Fruit fly (Drosophila melanogaster) whole organism, embryonic: ENCODE data around the gene CG43693.
A peak's percentile ranks its signal among the peaks of the same experiment; 100 is the strongest.

Source experiments
- ATbp ChIP-seq: fragments of 200-800 bp; sonication (Bioruptor generic); optimal IDR thresholded peaks from 2 replicates; lab custom pipeline; 2017; ENCODE audit warnings: missing biosample characterization, mild to moderate bottlenecking, missing genetic modification characterization, missing genetic modification reagents
- BEAF-32 ChIP-seq: fragments of 200-800 bp; sonication (Bioruptor generic); optimal IDR thresholded peaks from 3 replicates; lab custom pipeline; 2017; ENCODE audit warnings: missing biosample characterization, missing genetic modification characterization, mild to moderate bottlenecking, moderate library complexity, missing genetic modification reagents
- CG12659 ChIP-seq: fragments of 200-800 bp; sonication (Bioruptor generic); optimal IDR thresholded peaks from 3 replicates; lab custom pipeline; 2017; ENCODE audit warnings: mild to moderate bottlenecking, missing biosample characterization, missing genetic modification reagents, missing genetic modification characterization
- CG12942 ChIP-seq: fragments of 200-800 bp; sonication (Bioruptor generic); optimal IDR thresholded peaks from 3 replicates; lab custom pipeline; 2016; ENCODE audit warnings: missing biosample characterization, missing genetic modification characterization
- CG13287 ChIP-seq: fragments of 200-800 bp; sonication (Bioruptor generic); IDR thresholded peaks from 2 replicates; pipeline ENCODE4 v1.3.6; 2022; ENCODE audit warnings: missing biosample characterization, missing genetic modification characterization; ENCODE audit not compliant: partially characterized antibody
- CG15601 ChIP-seq: fragments of 200-800 bp; sonication (Bioruptor generic); optimal IDR thresholded peaks from 3 replicates; lab custom pipeline; 2019; ENCODE audit warnings: missing biosample characterization, mild to moderate bottlenecking, missing genetic modification characterization, moderate library complexity
- CG15696 ChIP-seq: fragments of 200-800 bp; sonication (Bioruptor generic); optimal IDR thresholded peaks from 2 replicates; lab custom pipeline; 2019; ENCODE audit warnings: missing biosample characterization, mild to moderate bottlenecking, missing genetic modification characterization, moderate library complexity
- CG17568 ChIP-seq: fragments of 200-800 bp; sonication (Bioruptor generic); optimal IDR thresholded peaks from 2 replicates; lab custom pipeline; 2018; ENCODE audit warnings: missing biosample characterization, mild to moderate bottlenecking, missing genetic modification characterization, moderate library complexity
- CG2199 ChIP-seq: fragments of 200-800 bp; sonication (Bioruptor generic); IDR thresholded peaks from 3 replicates; pipeline ENCODE4 v1.3.6; 2022; ENCODE audit warnings: missing biosample characterization, missing genetic modification characterization
- CG30020 ChIP-seq: fragments of 200-800 bp; optimal IDR thresholded peaks from 2 replicates; lab custom pipeline; 2019; ENCODE audit warnings: missing biosample characterization, mild to moderate bottlenecking, missing genetic modification characterization, moderate library complexity
- CG32772 ChIP-seq: fragments of 200-800 bp; sonication (Bioruptor generic); IDR thresholded peaks from 2 replicates; pipeline ENCODE4 v1.3.6; 2022; ENCODE audit warnings: missing biosample characterization, missing genetic modification characterization
- CG34376 ChIP-seq: fragments of 200-800 bp; sonication (Bioruptor generic); optimal IDR thresholded peaks from 2 replicates; lab custom pipeline; 2018; ENCODE audit warnings: missing biosample characterization, mild to moderate bottlenecking, missing genetic modification characterization
- CG5245 ChIP-seq: fragments of 200-800 bp; sonication (Bioruptor generic); optimal IDR thresholded peaks from 3 replicates; lab custom pipeline; 2016; ENCODE audit warnings: missing biosample characterization, missing genetic modification characterization
- CG5953 ChIP-seq: fragments of 200-800 bp; sonication (Bioruptor generic); IDR thresholded peaks from 2 replicates; pipeline ENCODE4 v1.3.6; 2022; ENCODE audit warnings: missing biosample characterization, missing genetic modification characterization
- CG7963 ChIP-seq: fragments of 200-800 bp; sonication (Bioruptor generic); IDR thresholded peaks from 3 replicates; pipeline ENCODE4 v1.3.6; 2022; ENCODE audit warnings: missing biosample characterization, missing genetic modification characterization; ENCODE audit not compliant: partially characterized antibody
- CG8924 ChIP-seq: fragments of 200-800 bp; optimal IDR thresholded peaks from 3 replicates; lab custom pipeline; 2019; ENCODE audit warnings: missing biosample characterization, mild to moderate bottlenecking, missing genetic modification characterization, moderate library complexity
- CG9437 ChIP-seq: fragments of 200-800 bp; sonication (Bioruptor generic); optimal IDR thresholded peaks from 2 replicates; lab custom pipeline; 2018; ENCODE audit warnings: missing biosample characterization, mild to moderate bottlenecking, missing genetic modification characterization
- Ets65A ChIP-seq: fragments of 200-800 bp; sonication (Bioruptor generic); peaks from one replicate; lab custom pipeline; 2016; ENCODE audit warnings: missing biosample characterization, missing genetic modification characterization
- Ets97D ChIP-seq: fragments of 200-800 bp; sonication (Bioruptor generic); optimal IDR thresholded peaks from 3 replicates; lab custom pipeline; 2016; ENCODE audit warnings: missing biosample characterization, missing genetic modification characterization
- GATAe ChIP-seq: fragments of 200-800 bp; sonication (Bioruptor generic); conservative IDR thresholded peaks from 2 replicates; pipeline ENCODE4 v1.3.6; 2022; ENCODE audit warnings: missing biosample characterization, missing genetic modification characterization
- HLH4C ChIP-seq: fragments of 200-800 bp; sonication (Bioruptor generic); IDR thresholded peaks from 3 replicates; pipeline ENCODE4 v1.3.6; 2022; ENCODE audit warnings: missing biosample characterization, missing genetic modification characterization; ENCODE audit not compliant: partially characterized antibody
- Hr3 ChIP-seq: fragments of 200-800 bp; sonication (Bioruptor generic); optimal IDR thresholded peaks from 3 replicates; lab custom pipeline; 2016; ENCODE audit warnings: missing biosample characterization, missing genetic modification characterization
- Lim3 ChIP-seq: fragments of 200-800 bp; sonication (Bioruptor generic); IDR thresholded peaks from 2 replicates; pipeline ENCODE4 v1.3.6; 2022; ENCODE audit warnings: missing biosample characterization, missing genetic modification characterization
- Myb ChIP-seq: fragments of 200-800 bp; sonication (Bioruptor generic); optimal IDR thresholded peaks from 2 replicates; lab custom pipeline; 2016; ENCODE audit warnings: missing biosample characterization, missing genetic modification characterization
- Nf-YA ChIP-seq: fragments of 200-800 bp; sonication (Bioruptor generic); IDR thresholded peaks from 2 replicates; pipeline ENCODE4 v1.3.6; 2022; ENCODE audit warnings: missing biosample characterization, missing genetic modification characterization
- Pdp1 ChIP-seq, 2 experiments: fragments of 200-800 bp; sonication (Bioruptor generic); optimal IDR thresholded peaks; 3 replicates each; lab custom pipeline; 2016; ENCODE audit warnings: missing biosample characterization in 2 of 2, missing genetic modification characterization in 2 of 2, mild to moderate bottlenecking in 1 of 2, moderate library complexity in 1 of 2
- Sox100B ChIP-seq: fragments of 200-800 bp; sonication (Bioruptor generic); optimal IDR thresholded peaks from 3 replicates; lab custom pipeline; 2018; ENCODE audit warnings: missing biosample characterization, mild to moderate bottlenecking, missing genetic modification characterization
- Sry-δ ChIP-seq: fragments of 200-800 bp; sonication (Bioruptor generic); optimal IDR thresholded peaks from 2 replicates; lab custom pipeline; 2016; ENCODE audit warnings: missing biosample characterization, missing genetic modification characterization
- YL-1 ChIP-seq: fragments of 200-800 bp; sonication (Bioruptor generic); optimal IDR thresholded peaks from 3 replicates; lab custom pipeline; 2017; ENCODE audit warnings: missing biosample characterization, mild to moderate bottlenecking, missing genetic modification characterization
- btn ChIP-seq: fragments of 200-800 bp; sonication (Bioruptor generic); optimal IDR thresholded peaks from 2 replicates; lab custom pipeline; 2016; ENCODE audit warnings: missing biosample characterization, missing genetic modification characterization
- chn ChIP-seq: fragments of 200-800 bp; sonication (Bioruptor generic); optimal IDR thresholded peaks from 2 replicates; lab custom pipeline; 2016; ENCODE audit warnings: missing biosample characterization, missing genetic modification characterization
- cwo ChIP-seq: fragments of 200-800 bp; sonication (Bioruptor generic); optimal IDR thresholded peaks from 3 replicates; lab custom pipeline; 2017; ENCODE audit warnings: missing biosample characterization, missing genetic modification characterization, mild to moderate bottlenecking, moderate library complexity, missing genetic modification reagents
- danr ChIP-seq: fragments of 200-800 bp; sonication (Bioruptor generic); IDR thresholded peaks from 2 replicates; pipeline ENCODE4 v1.3.6; 2022; ENCODE audit warnings: missing biosample characterization, missing genetic modification characterization
- dmrt11E ChIP-seq: fragments of 200-800 bp; sonication (Bioruptor generic); optimal IDR thresholded peaks from 3 replicates; lab custom pipeline; 2018; ENCODE audit warnings: missing biosample characterization, mild to moderate bottlenecking, missing genetic modification characterization, moderate library complexity
- esg ChIP-seq: fragments of 200-800 bp; sonication (Bioruptor generic); conservative IDR thresholded peaks from 2 replicates; pipeline ENCODE4 v1.3.6; 2022; ENCODE audit warnings: missing biosample characterization, missing genetic modification characterization
- exex ChIP-seq: fragments of 200-800 bp; sonication (Bioruptor generic); optimal IDR thresholded peaks from 4 replicates; lab custom pipeline; 2018; ENCODE audit warnings: missing biosample characterization, mild to moderate bottlenecking, missing genetic modification characterization, moderate library complexity
- eyg ChIP-seq: fragments of 200-800 bp; sonication (Bioruptor generic); optimal IDR thresholded peaks from 3 replicates; lab custom pipeline; 2016; ENCODE audit warnings: missing biosample characterization, missing genetic modification characterization
- fd102C ChIP-seq: fragments of 200-800 bp; sonication (Bioruptor generic); optimal IDR thresholded peaks from 2 replicates; lab custom pipeline; 2018; ENCODE audit warnings: missing biosample characterization, mild to moderate bottlenecking, missing genetic modification characterization, moderate library complexity
- fd3F ChIP-seq: fragments of 200-800 bp; sonication (Bioruptor generic); optimal IDR thresholded peaks from 2 replicates; lab custom pipeline; 2018; ENCODE audit warnings: missing biosample characterization, mild to moderate bottlenecking, missing genetic modification characterization, moderate library complexity
- hb ChIP-seq: fragments of 200-800 bp; sonication (Bioruptor generic); IDR thresholded peaks from 3 replicates; pipeline ENCODE4 v1.3.6; 2022; ENCODE audit warnings: missing biosample characterization, missing genetic modification characterization; ENCODE audit not compliant: partially characterized antibody
- kah ChIP-seq: fragments of 200-800 bp; sonication (Bioruptor generic); optimal IDR thresholded peaks from 2 replicates; lab custom pipeline; 2018; ENCODE audit warnings: missing biosample characterization, mild to moderate bottlenecking, missing genetic modification characterization
- kni ChIP-seq: fragments of 200-800 bp; sonication (Bioruptor generic); optimal IDR thresholded peaks from 3 replicates; lab custom pipeline; 2017; ENCODE audit warnings: mild to moderate bottlenecking, missing biosample characterization, missing genetic modification reagents, missing genetic modification characterization
- onecut ChIP-seq: fragments of 200-800 bp; sonication (Bioruptor generic); IDR thresholded peaks from 2 replicates; pipeline ENCODE4 v1.3.6; 2022; ENCODE audit warnings: missing biosample characterization, missing genetic modification characterization
- otp ChIP-seq: fragments of 200-800 bp; sonication (Bioruptor generic); IDR thresholded peaks from 3 replicates; pipeline ENCODE4, ENCODE4 v1.3.6; 2022; ENCODE audit warnings: missing biosample characterization, missing genetic modification characterization
- peb ChIP-seq: fragments of 200-800 bp; sonication (Bioruptor generic); IDR thresholded peaks from 2 replicates; pipeline ENCODE4 v1.3.6; 2022; ENCODE audit warnings: missing biosample characterization, missing genetic modification characterization
- pita ChIP-seq: fragments of 200-800 bp; sonication (Bioruptor generic); optimal IDR thresholded peaks from 2 replicates; lab custom pipeline; 2017; ENCODE audit warnings: missing biosample characterization, mild to moderate bottlenecking, missing genetic modification characterization
- psq ChIP-seq: fragments of 200-800 bp; sonication (Bioruptor generic); optimal IDR thresholded peaks from 2 replicates; lab custom pipeline; 2017; ENCODE audit warnings: missing biosample characterization, missing genetic modification characterization
- sima ChIP-seq: fragments of 200-800 bp; sonication (Bioruptor generic); optimal IDR thresholded peaks from 2 replicates; lab custom pipeline; 2016; ENCODE audit warnings: missing biosample characterization, missing genetic modification characterization
- toy ChIP-seq: fragments of 200-800 bp; sonication (Bioruptor generic); IDR thresholded peaks from 2 replicates; pipeline ENCODE4 v1.3.6; 2022; ENCODE audit warnings: missing biosample characterization, missing genetic modification characterization
- tx ChIP-seq: fragments of 200-800 bp; sonication (Bioruptor generic); optimal IDR thresholded peaks from 2 replicates; lab custom pipeline; 2016; ENCODE audit warnings: missing biosample characterization, missing genetic modification characterization
- unpg ChIP-seq: fragments of 200-800 bp; sonication (Bioruptor generic); optimal IDR thresholded peaks from 3 replicates; lab custom pipeline; 2018; ENCODE audit warnings: missing biosample characterization, mild to moderate bottlenecking, missing genetic modification characterization, moderate library complexity

CG43693 gene

dm6 chr3L:11003980-11004379 lies 47.2 kb downstream of the CG43693 start (continued):
- TF ChIP-seq CG2199 (GFP tag; lab: Robert Waterston, UW) (no peak), kni (GFP tag; lab: Kevin White, UChicago) (peak; percentile 17), ATbp (GFP tag; lab: Kevin White, UChicago) (peak; percentile 28), CG5953 (no peak), dmrt11E (tag; lab: Kevin White, UChicago) (peak; percentile 19), kah (no peak), toy (GFP tag; lab: Robert Waterston, UW) (no peak), HLH4C (no peak), CG17568 (GFP tag; lab: Kevin White, UChicago) (peak; percentile 25), danr (GFP tag; lab: Robert Waterston, UW) (no peak), CG7963 (GFP tag; lab: Robert Waterston, UW) (no peak), CG15601 (peak; percentile 17), tx (GFP tag; lab: Kevin White, UChicago) (no peak), btn (GFP tag; lab: Kevin White, UChicago) (no peak), unpg (no peak), Nf-YA (GFP tag; lab: Robert Waterston, UW) (no peak), CG8924 (tag; lab: Kevin White, UChicago) (no peak), GATAe (GFP tag; lab: Robert Waterston, UW) (no peak), Myb (GFP tag; lab: Kevin White, UChicago) (no peak), Sox100B (GFP tag; lab: Kevin White, UChicago) (peak; percentile 21), CG12942 (GFP tag; lab: Kevin White, UChicago) (no peak), onecut (peak; percentile 30; the same call in 1 of the 2 replicates), psq (no peak), fd102C (peak; percentile 30), CG9437 (GFP tag; lab: Kevin White, UChicago) (no peak), Lim3 (GFP tag; lab: Robert Waterston, UW) (no peak), fd3F (GFP tag; lab: Kevin White, UChicago) (no peak), Ets65A (no peak), CG30020 (tag; lab: Kevin White, UChicago) (no peak), Hr3 (GFP tag; lab: Kevin White, UChicago) (no peak), otp (0 out of 3 replicates have a peak, but pooled peaks have one; percentile 61), CG34376 (GFP tag; lab: Kevin White, UChicago) (no peak), YL-1 (GFP tag; lab: Kevin White, UChicago) (no peak), CG5245 (no peak), CG12659 (GFP tag; lab: Kevin White, UChicago) (no peak), peb (GFP tag; lab: Robert Waterston, UW) (no peak), pita (GFP tag; lab: Kevin White, UChicago) (no peak), CG32772 (GFP tag; lab: Robert Waterston, UW) (no peak), exex (tag; lab: Kevin White, UChicago) (no peak), eyg (GFP tag; lab: Kevin White, UChicago) (no peak), CG15696 (peak; percentile 50), Pdp1 (GFP tag; optimal IDR thresholded peaks at IDR 0.05; lab: Kevin White, UChicago) (no peak), BEAF-32 (GFP tag; lab: Kevin White, UChicago) (no peak), Ets97D (GFP tag; lab: Kevin White, UChicago) (no peak), CG13287 (GFP tag; lab: Robert Waterston, UW) (no peak), chn (GFP tag; lab: Kevin White, UChicago) (no peak), cwo (GFP tag; lab: Kevin White, UChicago) (no peak), sima (no peak), Sry-δ (no peak), hb (GFP tag; lab: Robert Waterston, UW) (no peak), esg (no peak)
